6 worm cellular contexts compared by ENCODE assay signal in genomic region chrX:5839643-5840042, ce11.
TF ChIP-seq lines count a peak whose summit lies in the region.

Gene dct-11 (minus strand): TSS chrX:5839778.

TF ChIP-seq in whole organism, L1 larva, 84 proteins besides CTCF, POLR2A, EP300 and RAD21 (continues in another document):
- TF ChIP-seq elt-2 (tag; optimal IDR thresholded peaks at IDR 0.05; lab: Kevin White, UChicago), result peak; percentile 63
- TF ChIP-seq nhr-90 (tag; optimal IDR thresholded peaks at IDR 0.05; lab: Kevin White, UChicago; ENCODE audit: poor library complexity), result no peak
- no peak for TF ChIP-seq unc-98 (GFP tag; IDR thresholded peaks at IDR 0.05; lab: Robert Waterston, UW)
- TF ChIP-seq mab-9 (GFP tag; IDR thresholded peaks at IDR 0.05; lab: Robert Waterston, UW), result no peak
- TF ChIP-seq nhr-28 (tag; optimal IDR thresholded peaks at IDR 0.05; lab: Kevin White, UChicago), result no peak
- no peak for TF ChIP-seq fkh-4 (tag; optimal IDR thresholded peaks at IDR 0.05; lab: Kevin White, UChicago; ENCODE audit: borderline replicate concordance)
- no peak for TF ChIP-seq C34B4.2 (tag; optimal IDR thresholded peaks at IDR 0.05; lab: Kevin White, UChicago)
- TF ChIP-seq tlp-1 (tag; optimal IDR thresholded peaks at IDR 0.05; lab: Kevin White, UChicago), result no peak
- TF ChIP-seq nhr-11 (tag; optimal IDR thresholded peaks at IDR 0.05; lab: Kevin White, UChicago), result no peak
- TF ChIP-seq ceh-90 (tag; optimal IDR thresholded peaks at IDR 0.05; lab: Kevin White, UChicago), result no peak
- TF ChIP-seq egl-27 (tag; optimal IDR thresholded peaks at IDR 0.05; lab: Kevin White, UChicago), result no peak
- no peak for TF ChIP-seq hlh-4 (tag; optimal IDR thresholded peaks at IDR 0.05; lab: Kevin White, UChicago)
- TF ChIP-seq unc-30 (tag; optimal IDR thresholded peaks at IDR 0.05; lab: Kevin White, UChicago), result no peak
- TF ChIP-seq unc-130 (tag; optimal IDR thresholded peaks at IDR 0.05; lab: Kevin White, UChicago), result no peak
- no peak for TF ChIP-seq ceh-82 (tag; optimal IDR thresholded peaks at IDR 0.05; lab: Kevin White, UChicago)
- no peak for TF ChIP-seq nhr-77 (tag; optimal IDR thresholded peaks at IDR 0.05; lab: Kevin White, UChicago)

TF ChIP-seq in whole organism, L2 larva, 48 proteins besides CTCF, POLR2A, EP300 and RAD21:
- TF ChIP-seq ceh-16 (tag; optimal IDR thresholded peaks at IDR 0.05; lab: Kevin White, UChicago) (no peak), nhr-129 (tag; optimal IDR thresholded peaks at IDR 0.05; lab: Kevin White, UChicago) (peak; percentile 6), skn-1 (tag; optimal IDR thresholded peaks at IDR 0.05; lab: Kevin White, UChicago) (no peak), nhr-11 (tag; optimal IDR thresholded peaks at IDR 0.05; lab: Kevin White, UChicago) (no peak), F13H6.1 (tag; optimal IDR thresholded peaks at IDR 0.05; lab: Kevin White, UChicago) (peak; percentile 28), fos-1 (tag; optimal IDR thresholded peaks at IDR 0.05; lab: Kevin White, UChicago) (peak; percentile 79), peb-1 (tag; optimal IDR thresholded peaks at IDR 0.05; lab: Kevin White, UChicago) (no peak), nhr-25 (tag; optimal IDR thresholded peaks at IDR 0.05; lab: Kevin White, UChicago) (no peak), sma-9 (GFP tag; optimal IDR thresholded peaks at IDR 0.05; lab: Kevin White, UChicago) (no peak), sma-9 (tag; optimal IDR thresholded peaks at IDR 0.05; lab: Kevin White, UChicago) (no peak), egl-27 (tag; optimal IDR thresholded peaks at IDR 0.05; lab: Kevin White, UChicago) (no peak), crh-2 (tag; optimal IDR thresholded peaks at IDR 0.05; lab: Kevin White, UChicago) (peak; percentile 39), lin-11 (tag; optimal IDR thresholded peaks at IDR 0.05; lab: Kevin White, UChicago) (no peak), nhr-23 (tag; optimal IDR thresholded peaks at IDR 0.05; lab: Kevin White, UChicago) (no peak), ztf-11 (tag; optimal IDR thresholded peaks at IDR 0.05; lab: Kevin White, UChicago) (no peak), unc-55 (GFP tag; optimal IDR thresholded peaks at IDR 0.05; lab: Kevin White, UChicago) (no peak)
TF ChIP-seq in whole organism, L2 larva: peak in this region for 4.

TF ChIP-seq in whole organism, L3 larva, 47 proteins besides CTCF, POLR2A, EP300 and RAD21:
- TF ChIP-seq ceh-9 (tag; optimal IDR thresholded peaks at IDR 0.05; lab: Kevin White, UChicago), result no peak
- peak; percentile 31 for TF ChIP-seq pha-4 (tag; optimal IDR thresholded peaks at IDR 0.05; lab: Kevin White, UChicago)
- TF ChIP-seq pqm-1 (tag; optimal IDR thresholded peaks at IDR 0.05; lab: Kevin White, UChicago), result peak; percentile 93
- no peak for TF ChIP-seq nhr-25 (tag; optimal IDR thresholded peaks at IDR 0.05; lab: Kevin White, UChicago)
- peak; percentile 94 for TF ChIP-seq elt-2 (tag; optimal IDR thresholded peaks at IDR 0.05; lab: Kevin White, UChicago)
- peak; percentile 27 for TF ChIP-seq jun-1 (tag; optimal IDR thresholded peaks at IDR 0.05; lab: Kevin White, UChicago)

TF ChIP-seq in whole organism, L4 larva, 104 proteins besides CTCF, POLR2A, EP300 and RAD21 (continues in another document):
- TF ChIP-seq snpc-4 (tag; optimal IDR thresholded peaks at IDR 0.05; lab: Kevin White, UChicago), result no peak
- TF ChIP-seq daf-16 (GFP tag; optimal IDR thresholded peaks at IDR 0.05; lab: Kevin White, UChicago), result peak in 1 of 2 experiments; percentile 40
- peak; percentile 72 for TF ChIP-seq daf-16 (tag; optimal IDR thresholded peaks at IDR 0.05; lab: Kevin White, UChicago)
- no peak for TF ChIP-seq lim-7 (GFP tag; IDR thresholded peaks at IDR 0.05; lab: Robert Waterston, UW)
- no peak for TF ChIP-seq dpl-1 (GFP tag; optimal IDR thresholded peaks at IDR 0.05; lab: Kevin White, UChicago)
- no peak for TF ChIP-seq T26A8.4 (GFP tag; IDR thresholded peaks at IDR 0.05; lab: Robert Waterston, UW)
- no peak for TF ChIP-seq ceh-32 (tag; optimal IDR thresholded peaks at IDR 0.05; lab: Kevin White, UChicago; ENCODE audit: poor library complexity)
- peak; percentile 88 for TF ChIP-seq dmd-6 (GFP tag; IDR thresholded peaks at IDR 0.05; lab: Robert Waterston, UW)
- peak in 1 of 2 experiments; percentile 5 for TF ChIP-seq hif-1 (tag; optimal IDR thresholded peaks at IDR 0.05; lab: Kevin White, UChicago)
- TF ChIP-seq mep-1 (tag; optimal IDR thresholded peaks at IDR 0.05; lab: Kevin White, UChicago), result peak; percentile 8
- peak; percentile 68; the same call in 1 of the 2 replicates for TF ChIP-seq tra-1 (GFP tag; IDR thresholded peaks at IDR 0.05; lab: Robert Waterston, UW)
- TF ChIP-seq nhr-28 (tag; optimal IDR thresholded peaks at IDR 0.05; lab: Kevin White, UChicago), result peak; percentile 65
- TF ChIP-seq aha-1 (tag; lab: Kevin White, UChicago), result peak; percentile 81
- TF ChIP-seq Y105C5A.15 (GFP tag; IDR thresholded peaks at IDR 0.05; lab: Robert Waterston, UW), result no peak
- peak; percentile 72 for TF ChIP-seq hlh-11 (tag; optimal IDR thresholded peaks at IDR 0.05; lab: Kevin White, UChicago)
- TF ChIP-seq mdl-1 (tag; optimal IDR thresholded peaks at IDR 0.05; lab: Kevin White, UChicago), result no peak
- no peak for TF ChIP-seq vab-7 (GFP tag; IDR thresholded peaks at IDR 0.05; lab: Robert Waterston, UW)
- 0 out of 2 replicates have a peak, but pooled peaks have one; percentile 19 for TF ChIP-seq lin-1 (GFP tag; IDR thresholded peaks at IDR 0.05; lab: Robert Waterston, UW)
- TF ChIP-seq zag-1 (tag; optimal IDR thresholded peaks at IDR 0.05; lab: Kevin White, UChicago), result no peak
- no peak for TF ChIP-seq mxl-2 (GFP tag; conservative IDR thresholded peaks at IDR 0.05; lab: Robert Waterston, UW)

TF ChIP-seq in whole organism, late embryonic, 69 proteins besides CTCF, POLR2A, EP300 and RAD21:
- TF ChIP-seq elt-4 (tag; optimal IDR thresholded peaks at IDR 0.05; lab: Kevin White, UChicago) (no peak), gmeb-2 (tag; optimal IDR thresholded peaks at IDR 0.05; lab: Kevin White, UChicago) (no peak), pha-4 (tag; optimal IDR thresholded peaks at IDR 0.05; lab: Kevin White, UChicago) (no peak), che-1 (tag; optimal IDR thresholded peaks at IDR 0.05; lab: Kevin White, UChicago) (no peak), pag-3 (tag; optimal IDR thresholded peaks at IDR 0.05; lab: Kevin White, UChicago; ENCODE audit: borderline replicate concordance) (no peak), lin-11 (tag; optimal IDR thresholded peaks at IDR 0.05; lab: Kevin White, UChicago) (no peak), sdc-2 (tag; optimal IDR thresholded peaks at IDR 0.05; lab: Kevin White, UChicago) (no peak), ceh-48 (tag; optimal IDR thresholded peaks at IDR 0.05; lab: Kevin White, UChicago) (no peak), elt-2 (tag; optimal IDR thresholded peaks at IDR 0.05; lab: Kevin White, UChicago) (peak; percentile 30), fkh-6 (tag; optimal IDR thresholded peaks at IDR 0.05; lab: Kevin White, UChicago) (no peak), ttx-3 (tag; optimal IDR thresholded peaks at IDR 0.05; lab: Kevin White, UChicago) (no peak), pat-9 (tag; optimal IDR thresholded peaks at IDR 0.05; lab: Kevin White, UChicago) (no peak), dve-1 (tag; optimal IDR thresholded peaks at IDR 0.05; lab: Kevin White, UChicago) (peak; percentile 16), fkh-10 (GFP tag; optimal IDR thresholded peaks at IDR 0.05; lab: Kevin White, UChicago) (no peak), K02D7.2 (tag; optimal IDR thresholded peaks at IDR 0.05; lab: Kevin White, UChicago) (no peak)

TF ChIP-seq in whole organism, young adult, 124 proteins besides CTCF, POLR2A, EP300 and RAD21:
- peak; percentile 93 to 95 for TF ChIP-seq let-607 (tag; optimal IDR thresholded peaks at IDR 0.05; lab: Kevin White, UChicago)
- peak; percentile 39 for TF ChIP-seq pha-4 (tag; optimal IDR thresholded peaks at IDR 0.05; lab: Kevin White, UChicago)
- TF ChIP-seq ets-4 (GFP tag; optimal IDR thresholded peaks at IDR 0.05; lab: Kevin White, UChicago), result peak; percentile 6
- no peak for TF ChIP-seq egl-44 (GFP tag; IDR thresholded peaks at IDR 0.05; lab: Robert Waterston, UW)
- no peak for TF ChIP-seq bed-2 (GFP tag; IDR thresholded peaks at IDR 0.05; lab: Robert Waterston, UW)
- no peak for TF ChIP-seq cebp-1 (GFP tag; IDR thresholded peaks at IDR 0.05; lab: Robert Waterston, UW)
- TF ChIP-seq cebp-1 (tag; optimal IDR thresholded peaks at IDR 0.05; lab: Kevin White, UChicago), result peak; percentile 42
- TF ChIP-seq ztf-22 (GFP tag; optimal IDR thresholded peaks at IDR 0.05; lab: Kevin White, UChicago), result peak; percentile 23
- TF ChIP-seq K12H6.12 (tag; optimal IDR thresholded peaks at IDR 0.05; lab: Kevin White, UChicago), result no peak
- no peak for TF ChIP-seq ceh-91 (GFP tag; IDR thresholded peaks at IDR 0.05; lab: Robert Waterston, UW)
- no peak for TF ChIP-seq ztf-25 (GFP tag; IDR thresholded peaks at IDR 0.05; lab: Robert Waterston, UW)
- peak; percentile 32; the same call in 1 of the 2 replicates for TF ChIP-seq dox-1 (GFP tag; IDR thresholded peaks at IDR 0.05; lab: Robert Waterston, UW)
- peak; percentile 94 for TF ChIP-seq nhr-80 (tag; optimal IDR thresholded peaks at IDR 0.05; lab: Kevin White, UChicago)
